Worm (Caenorhabditis elegans) whole organism, L4 larva: ENCODE measurements around the gene idpp-15.
A peak's percentile ranks its signal among the peaks of the same experiment; 100 is the strongest.

Experiments
- F49E8.2 ChIP-seq: sonication (generic microtip); optimal IDR thresholded peaks from 2 replicates; lab custom pipeline; 2016; ENCODE audit warnings: missing compliant biosample characterization, mild to moderate bottlenecking, missing genetic modification characterization, borderline replicate concordance
- R02D3.7 ChIP-seq: fragments of 150-350 bp; sonication (generic microtip); optimal IDR thresholded peaks from 3 replicates; lab custom pipeline; 2014; ENCODE audit warnings: missing biosample characterization, missing genetic modification characterization
- aha-1 ChIP-seq: fragments of 150-350 bp; peaks from one replicate; lab custom pipeline; 2014; ENCODE audit warnings: missing biosample characterization, missing genetic modification characterization
- ceh-62 ChIP-seq: sonication (generic microtip); optimal IDR thresholded peaks from 2 replicates; lab custom pipeline; 2017; ENCODE audit warnings: missing biosample characterization, missing genetic modification characterization
- daf-8 ChIP-seq: fragments of 200-800 bp; sonication (Bioruptor generic); IDR thresholded peaks from 2 replicates; pipeline ENCODE4 v1.3.6; 2022; ENCODE audit warnings: missing genetic modification characterization, missing compliant biosample characterization
- mxl-2 ChIP-seq: fragments of 200-800 bp; sonication (Bioruptor generic); conservative IDR thresholded peaks from 2 replicates; pipeline ENCODE4 v1.3.6; 2022; ENCODE audit warnings: missing genetic modification reagents, missing genetic modification characterization, missing compliant biosample characterization
- nhr-10 ChIP-seq: fragments of 150-350 bp; optimal IDR thresholded peaks from 2 replicates; lab custom pipeline; 2014; ENCODE audit warnings: missing biosample characterization, missing genetic modification characterization
- nhr-11 ChIP-seq: fragments of 150-350 bp; optimal IDR thresholded peaks from 2 replicates; lab custom pipeline; 2014; ENCODE audit warnings: missing biosample characterization, missing genetic modification characterization
- nhr-237 ChIP-seq: sonication (generic microtip); optimal IDR thresholded peaks from 2 replicates; lab custom pipeline; 2017; ENCODE audit warnings: missing biosample characterization, missing genetic modification characterization
- nhr-28 ChIP-seq: fragments of 150-350 bp; optimal IDR thresholded peaks from 2 replicates; lab custom pipeline; 2014; ENCODE audit warnings: missing biosample characterization, missing genetic modification characterization
- php-3 ChIP-seq: fragments of 200-800 bp; sonication (Bioruptor generic); IDR thresholded peaks from 2 replicates; pipeline ENCODE4 v1.3.6; 2022; ENCODE audit warnings: missing genetic modification reagents, missing genetic modification characterization, missing compliant biosample characterization
- rbr-2 ChIP-seq: sonication (generic microtip); optimal IDR thresholded peaks from 2 replicates; lab custom pipeline; 2016; ENCODE audit warnings: missing genotype, missing genetic modification characterization, missing compliant biosample characterization
- set-16 ChIP-seq: fragments of 200-800 bp; sonication (Bioruptor generic); IDR thresholded peaks from 2 replicates; pipeline ENCODE4 v1.3.6; 2022; ENCODE audit warnings: missing genetic modification reagents, missing genetic modification characterization, missing compliant biosample characterization
- tra-1 ChIP-seq: fragments of 200-800 bp; sonication (Bioruptor generic); IDR thresholded peaks from 2 replicates; pipeline ENCODE4 v1.3.6; 2022; ENCODE audit warnings: missing genetic modification reagents, missing genetic modification characterization, missing compliant biosample characterization
- unc-62 ChIP-seq, 3 experiments: fragments of 150-350 bp in 1 of 3; sonication (generic microtip); optimal IDR thresholded peaks in 2 of 3; peaks in 1 of 3; 1 replicate in 1 of 3; 2 replicates in 2 of 3; lab custom pipeline; 2014 to 2017; ENCODE audit warnings: missing biosample characterization in 3 of 3, missing genetic modification characterization in 3 of 3, missing genetic modification reagents in 3 of 3, missing genotype in 1 of 3
- zip-2 ChIP-seq: fragments of 150-350 bp; optimal IDR thresholded peaks from 2 replicates; lab custom pipeline; 2014; ENCODE audit warnings: missing biosample characterization, missing genetic modification characterization

idpp-15 gene

DNA sequence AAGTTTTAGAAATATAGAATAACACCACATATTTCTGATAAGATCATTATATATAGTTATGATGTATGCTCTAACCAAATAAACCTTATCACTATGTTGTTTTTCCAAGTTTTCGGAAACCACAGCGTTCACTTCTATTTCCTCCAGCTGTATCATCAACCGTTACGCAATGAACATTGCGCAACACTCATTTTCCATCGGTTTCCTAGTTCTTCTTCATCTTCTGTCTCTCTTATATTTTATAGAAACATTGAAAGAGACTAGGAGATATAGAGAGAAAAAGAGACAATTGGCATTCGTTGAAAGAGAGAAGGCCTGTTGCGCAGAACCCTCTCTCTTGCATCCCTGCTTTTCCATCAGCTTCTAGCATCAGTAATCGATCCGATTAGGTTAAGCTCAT, 49.4 kb downstream of the idpp-15 start:
- TF ChIP-seq aha-1 (tag; lab: Kevin White, UChicago) (peak; percentile 84), php-3 (GFP tag; lab: Robert Waterston, UW) (no peak), nhr-28 (tag; lab: Kevin White, UChicago) (peak; percentile 18)

DNA sequence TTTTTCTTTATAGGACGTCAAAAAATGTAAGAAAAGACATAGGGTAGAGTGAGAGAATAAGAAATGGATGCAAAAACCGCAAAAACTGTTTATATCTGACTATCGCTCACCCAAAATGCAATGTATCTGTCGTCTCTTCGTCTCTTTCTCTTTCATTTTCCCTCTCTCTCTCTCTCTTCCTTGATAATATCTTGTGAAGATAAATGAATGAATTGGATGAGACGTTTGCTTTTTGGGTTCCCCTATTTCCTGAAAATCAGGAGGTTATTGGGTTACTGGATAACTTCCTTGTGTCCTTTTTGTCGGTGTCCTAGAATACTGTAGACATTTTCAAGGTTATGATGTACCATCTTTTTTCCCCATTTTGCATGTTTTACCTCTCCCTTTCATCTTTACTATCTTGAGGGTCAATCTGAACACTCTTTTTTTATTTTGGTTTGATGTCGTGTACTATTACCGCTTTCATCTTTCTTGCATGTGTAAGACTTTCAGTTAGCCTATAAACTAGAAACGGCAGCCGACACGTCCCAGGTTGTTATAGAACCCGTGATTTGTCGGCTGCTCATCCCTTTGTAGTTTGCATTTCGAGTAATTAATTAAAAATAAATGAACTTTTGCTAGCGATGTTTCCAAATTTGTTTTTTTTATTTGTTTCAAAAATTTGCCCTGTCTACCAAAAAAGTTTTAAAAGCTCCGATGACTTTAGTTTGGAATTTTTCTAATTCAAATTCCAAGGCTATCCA, 50.7 kb downstream of the idpp-15 start:
- TF ChIP-seq nhr-28 (tag; lab: Kevin White, UChicago) (peak; percentile 15), rbr-2 (no peak), set-16 (GFP tag; lab: Robert Waterston, UW) (no peak), mxl-2 (GFP tag; lab: Robert Waterston, UW) (no peak), nhr-11 (no peak), aha-1 (tag; lab: Kevin White, UChicago) (peak; percentile 67), ceh-62 (tag; lab: Kevin White, UChicago) (no peak), tra-1 (GFP tag; lab: Robert Waterston, UW) (no peak), F49E8.2 (tag; lab: Kevin White, UChicago) (no peak), nhr-10 (tag; lab: Kevin White, UChicago) (no peak), nhr-237 (tag; lab: Kevin White, UChicago) (no peak), unc-62 (GFP tag; optimal IDR thresholded peaks at IDR 0.05 in 1 of 2; lab: Kevin White, UChicago) (peak in 1 of 2 experiments; percentile 72), unc-62 (tag; optimal IDR thresholded peaks at IDR 0.05; lab: Kevin White, UChicago) (no peak), R02D3.7 (tag; lab: Kevin White, UChicago) (no peak), zip-2 (no peak)

- TF ChIP-seq daf-8 = no peak
These were observed 52.7 kb downstream of the idpp-15 start for ce11 chrIII:8577534-8577933.
